In the genomic region with DNA sequence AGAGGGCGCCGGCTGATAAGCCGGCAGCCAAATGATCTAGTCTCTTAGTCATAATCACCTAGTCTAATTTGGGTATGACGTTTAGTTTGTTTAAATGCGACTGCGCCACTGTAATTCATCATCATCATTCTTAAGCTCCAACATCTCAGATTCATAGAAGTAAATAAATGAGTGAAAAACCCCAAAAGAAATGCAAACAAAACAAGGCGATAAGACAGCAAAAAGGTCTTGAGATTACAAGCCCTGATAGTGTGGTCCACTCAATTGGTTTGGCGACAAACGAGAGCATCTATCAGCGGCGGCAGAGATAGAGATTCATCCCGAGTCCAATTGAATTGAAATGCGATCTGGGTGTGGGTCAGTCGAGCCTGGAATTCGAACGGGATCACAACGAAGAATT, we compare ENCODE assay signal across 4 fruit fly cellular contexts.
A peak's percentile ranks its signal among the peaks of the same experiment; 100 is the strongest.
TF ChIP-seq lines count a peak whose summit lies in the region.

teq (plus strand) TSS at position 359 of the 400 bp plus-strand sequence.

- TF ChIP-seq CTCF in whole organism, embryonic (GFP tag; optimal IDR thresholded peaks at IDR 0.05; lab: Kevin White, UChicago) = no peak

TF ChIP-seq in whole organism, adult, 20 proteins besides CTCF, POLR2A, EP300 and RAD21:
- TF ChIP-seq cnc (optimal IDR thresholded peaks at IDR 0.05; lab: Kevin White, UChicago) (no peak), toe (GFP tag; optimal IDR thresholded peaks at IDR 0.05; lab: Kevin White, UChicago) (no peak), tj (GFP tag; optimal IDR thresholded peaks at IDR 0.05; lab: Kevin White, UChicago) (no peak), cic (GFP tag; optimal IDR thresholded peaks at IDR 0.05; lab: Kevin White, UChicago) (peak; percentile 22), ovo (GFP tag; optimal IDR thresholded peaks at IDR 0.05; lab: Kevin White, UChicago) (no peak), kay (GFP tag; lab: Kevin White, UChicago; ENCODE audit: borderline replicate concordance) (peak; percentile 85), CG5204 (GFP tag; optimal IDR thresholded peaks at IDR 0.05; lab: Kevin White, UChicago) (no peak), CG1620 (GFP tag; optimal IDR thresholded peaks at IDR 0.05; lab: Kevin White, UChicago) (no peak), Crg-1 (GFP tag; optimal IDR thresholded peaks at IDR 0.05; lab: Kevin White, UChicago) (no peak)

TF ChIP-seq in whole organism, embryonic, 481 proteins besides CTCF, POLR2A, EP300 and RAD21:
- TF ChIP-seq z (GFP tag; IDR thresholded peaks at IDR 0.05; lab: Robert Waterston, UW) (peak; percentile 77; the same call in 2 of the 3 replicates), CG34376 (GFP tag; optimal IDR thresholded peaks at IDR 0.05; lab: Kevin White, UChicago) (peak; percentile 81), sug (tag; optimal IDR thresholded peaks at IDR 0.05; lab: Kevin White, UChicago) (peak; percentile 28), Mrtf (GFP tag; IDR thresholded peaks at IDR 0.05; lab: Robert Waterston, UW) (no peak), pros (GFP tag; optimal IDR thresholded peaks at IDR 0.05; lab: Kevin White, UChicago) (peak; percentile 62)

TF ChIP-seq in whole organism, prepupa, 60 proteins besides CTCF, POLR2A, EP300 and RAD21:
- TF ChIP-seq CG8632 (GFP tag; optimal IDR thresholded peaks at IDR 0.05; lab: Kevin White, UChicago) (no peak), svp (GFP tag; lab: Kevin White, UChicago) (peak; percentile 81), fkh (GFP tag; optimal IDR thresholded peaks at IDR 0.05; lab: Kevin White, UChicago) (peak; percentile 6), Ets21C (GFP tag; optimal IDR thresholded peaks at IDR 0.05; lab: Kevin White, UChicago) (no peak)
TF ChIP-seq in whole organism, prepupa: peak in this region for 2.

TF ChIP-seq in whole organism, wandering third instar larva, 38 proteins besides CTCF, POLR2A, EP300 and RAD21:
- TF ChIP-seq lola (GFP tag; optimal IDR thresholded peaks at IDR 0.05; lab: Kevin White, UChicago) (no peak), rgr (GFP tag; optimal IDR thresholded peaks at IDR 0.05; lab: Kevin White, UChicago) (no peak), Rel (GFP tag; optimal IDR thresholded peaks at IDR 0.05; lab: Kevin White, UChicago) (no peak), Rel (tag; optimal IDR thresholded peaks at IDR 0.05; lab: Kevin White, UChicago) (peak; percentile 84)
